Fruit fly (Drosophila melanogaster) S2 (cell line): ENCODE measurements around the gene squ.

ENCODE experiments used
- CG8478 ChIP-seq: fragments of >200 bp; optimal IDR thresholded peaks from 2 replicates; lab custom pipeline; 2018
- CTCF ChIP-seq, 2 experiments: fragments of >200 bp; optimal IDR thresholded peaks; 2 replicates each; lab custom pipeline; 2018

squ gene

DNA sequence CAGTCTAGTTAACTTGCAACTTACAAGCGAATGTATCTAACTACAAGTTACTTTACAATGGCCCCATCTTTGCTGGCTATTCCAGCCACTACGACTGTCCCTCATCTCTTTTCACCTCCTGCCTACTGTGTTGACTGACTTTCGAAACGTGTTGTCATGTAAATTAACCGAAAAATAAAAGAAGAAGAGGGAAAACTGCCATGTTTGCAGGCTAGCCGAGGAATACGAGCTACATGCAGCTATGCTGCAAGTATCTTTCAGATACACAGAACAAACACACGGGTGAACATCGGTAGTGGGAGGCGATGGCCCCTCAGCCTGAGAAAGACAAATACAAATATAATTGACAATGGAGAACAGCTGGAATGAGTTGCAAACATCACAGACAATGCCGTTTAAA, 30.8 kb downstream of the squ start:
- TF ChIP-seq CG8478 (lab: Kevin White, UChicago) (no peak), CTCF (optimal IDR thresholded peaks at IDR 0.05; lab: Kevin White, UChicago) (no peak)

DNA sequence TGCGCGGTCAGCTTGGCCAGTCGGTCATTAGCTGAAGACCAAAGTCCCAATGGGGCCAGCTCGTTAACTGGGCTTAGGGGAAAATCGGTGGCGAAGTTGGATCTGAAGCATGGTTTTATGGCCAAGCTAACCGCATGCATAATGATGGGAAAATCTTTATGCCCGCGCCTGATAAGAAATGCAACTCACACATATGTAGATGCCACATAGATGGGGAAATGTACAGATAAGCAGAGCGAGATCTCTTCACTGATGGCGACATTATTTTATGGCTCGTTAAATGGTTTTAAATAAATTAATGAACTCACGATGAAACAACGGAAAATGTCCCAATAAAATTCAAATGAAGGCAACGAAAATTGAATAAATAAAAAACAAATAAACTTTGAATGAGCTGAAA, 32.0 kb downstream of the squ start:
- TF ChIP-seq CG8478 (lab: Kevin White, UChicago) (no peak), CTCF (optimal IDR thresholded peaks at IDR 0.05; lab: Kevin White, UChicago) (no peak)

DNA sequence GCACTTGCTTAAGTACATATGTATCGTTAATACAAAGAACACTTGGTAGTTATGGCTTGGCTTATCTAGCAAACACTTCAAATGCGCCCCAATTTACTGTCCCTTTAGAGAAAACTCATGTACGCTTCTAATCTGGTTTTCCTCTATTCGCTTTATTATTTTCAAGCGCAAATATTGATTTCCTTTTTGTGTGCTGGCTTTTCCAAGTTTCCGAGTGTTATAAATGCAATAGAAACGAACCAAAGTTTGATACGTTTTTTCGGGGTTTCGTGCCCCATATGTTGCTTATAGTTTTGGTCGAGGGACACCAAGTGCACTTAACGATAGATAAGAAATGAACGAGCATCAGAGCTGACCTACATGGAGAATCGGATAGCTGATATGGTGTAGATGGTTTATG, 34.1 kb downstream of the squ start:
- TF ChIP-seq CG8478 (lab: Kevin White, UChicago) (no peak), CTCF (optimal IDR thresholded peaks at IDR 0.05; lab: Kevin White, UChicago) (no peak)

DNA sequence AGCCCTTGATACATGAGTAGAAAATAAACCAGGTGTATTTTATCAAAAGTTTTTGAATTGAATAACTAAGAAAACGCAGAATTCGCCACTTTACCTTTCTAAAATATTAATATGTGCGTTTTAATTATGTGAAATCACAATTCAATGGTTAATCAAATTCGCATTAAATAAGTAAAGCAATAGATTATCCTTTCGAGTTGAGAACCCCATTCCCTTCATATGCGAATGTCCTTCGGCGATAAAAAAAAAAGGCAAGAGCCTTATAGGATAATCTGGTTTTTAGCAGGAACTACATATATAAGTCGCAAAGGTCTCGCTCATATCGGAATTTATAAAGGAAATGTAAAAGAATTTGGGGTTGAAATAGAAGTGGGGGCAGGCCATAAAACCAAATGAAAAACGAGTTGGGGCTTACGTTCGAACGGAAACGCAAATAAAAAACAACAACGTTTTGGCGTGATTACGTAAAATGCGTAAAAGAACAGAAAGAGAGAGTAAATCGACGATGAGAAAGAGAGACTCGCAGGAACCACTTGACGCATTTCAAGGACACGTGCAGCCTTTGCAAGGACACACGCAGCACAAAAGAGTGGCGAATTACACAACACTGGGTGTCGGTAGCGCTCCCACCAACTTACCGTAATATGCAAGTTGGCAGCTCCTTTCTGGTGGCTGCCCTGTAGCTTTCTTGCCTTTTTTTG, 35.4 kb downstream of the squ start:
- no peak for TF ChIP-seq CG8478 (lab: Kevin White, UChicago)
- TF ChIP-seq CTCF (optimal IDR thresholded peaks at IDR 0.05; lab: Kevin White, UChicago), result no peak

DNA sequence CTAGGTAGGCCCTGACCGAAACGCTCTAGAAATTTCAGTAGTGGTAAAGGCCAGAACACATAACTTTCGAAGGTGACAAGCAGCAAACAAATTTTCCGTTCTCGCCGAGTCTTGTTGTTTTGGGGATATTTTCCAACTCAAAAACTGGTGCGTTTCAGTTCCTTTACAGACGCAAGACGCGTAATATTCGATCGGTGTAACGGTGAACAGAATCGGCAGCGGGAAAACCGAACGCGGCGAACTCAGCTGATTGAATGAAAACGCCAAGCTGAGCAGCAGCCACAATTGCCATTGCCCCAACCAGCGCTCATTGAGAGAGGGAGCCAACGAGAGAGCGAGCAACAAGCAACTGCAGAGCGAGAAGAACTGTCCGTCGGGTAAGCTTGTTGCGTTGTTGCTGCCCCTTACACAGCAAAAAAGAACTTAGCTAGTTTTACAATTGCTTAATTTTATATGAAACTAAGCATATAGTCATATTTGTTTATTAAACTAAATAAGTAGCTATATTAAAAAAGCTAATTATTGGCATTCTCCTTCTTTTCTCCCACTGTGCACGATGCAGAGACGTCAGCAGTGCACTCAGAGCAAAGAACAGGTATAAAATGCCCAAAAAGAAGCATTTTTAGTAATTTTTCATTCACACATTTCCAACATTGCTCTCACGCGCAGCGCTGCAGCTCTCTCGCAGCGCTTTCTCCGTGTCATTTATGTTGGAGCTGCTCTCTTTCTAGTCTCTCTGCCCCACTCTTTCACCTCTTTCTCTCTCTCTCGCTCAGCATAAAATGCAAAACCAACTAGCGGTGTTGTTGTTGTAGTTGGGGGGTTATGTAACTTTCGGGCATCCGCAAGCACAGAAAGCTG, 36.2 kb downstream of the squ start, which contains the start of the genes Cyt-c-d and CG31808:
Cyt-c-d (plus strand) TSS at position 51 of the 861 bp plus-strand sequence.
CG31808 (minus strand) TSS at position 355 of the 861 bp plus-strand sequence.
- TF ChIP-seq CTCF (optimal IDR thresholded peaks at IDR 0.05; lab: Kevin White, UChicago), result no peak
- no peak for TF ChIP-seq CG8478 (lab: Kevin White, UChicago)

DNA sequence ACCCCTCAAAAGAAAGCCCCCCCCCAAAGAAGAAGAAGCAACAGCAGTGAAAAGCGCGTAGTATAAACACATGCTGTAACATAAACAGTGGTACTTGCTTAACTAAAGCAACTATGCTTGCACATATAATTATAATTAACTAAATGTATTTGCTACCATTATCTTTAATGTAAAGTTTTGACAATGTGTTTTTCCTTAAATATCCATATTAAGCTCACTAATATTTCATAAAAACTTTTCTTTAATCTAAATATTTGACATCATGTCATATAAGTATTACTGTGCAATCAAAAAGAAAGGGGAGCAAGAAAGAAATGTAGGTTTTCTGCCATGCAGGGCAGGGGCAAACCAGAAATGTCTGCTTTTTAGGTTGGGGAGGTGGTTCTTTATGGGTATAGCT, 36.9 kb downstream of the squ start:
- TF ChIP-seq CTCF (optimal IDR thresholded peaks at IDR 0.05; lab: Kevin White, UChicago) (no peak), CG8478 (lab: Kevin White, UChicago) (no peak)

DNA sequence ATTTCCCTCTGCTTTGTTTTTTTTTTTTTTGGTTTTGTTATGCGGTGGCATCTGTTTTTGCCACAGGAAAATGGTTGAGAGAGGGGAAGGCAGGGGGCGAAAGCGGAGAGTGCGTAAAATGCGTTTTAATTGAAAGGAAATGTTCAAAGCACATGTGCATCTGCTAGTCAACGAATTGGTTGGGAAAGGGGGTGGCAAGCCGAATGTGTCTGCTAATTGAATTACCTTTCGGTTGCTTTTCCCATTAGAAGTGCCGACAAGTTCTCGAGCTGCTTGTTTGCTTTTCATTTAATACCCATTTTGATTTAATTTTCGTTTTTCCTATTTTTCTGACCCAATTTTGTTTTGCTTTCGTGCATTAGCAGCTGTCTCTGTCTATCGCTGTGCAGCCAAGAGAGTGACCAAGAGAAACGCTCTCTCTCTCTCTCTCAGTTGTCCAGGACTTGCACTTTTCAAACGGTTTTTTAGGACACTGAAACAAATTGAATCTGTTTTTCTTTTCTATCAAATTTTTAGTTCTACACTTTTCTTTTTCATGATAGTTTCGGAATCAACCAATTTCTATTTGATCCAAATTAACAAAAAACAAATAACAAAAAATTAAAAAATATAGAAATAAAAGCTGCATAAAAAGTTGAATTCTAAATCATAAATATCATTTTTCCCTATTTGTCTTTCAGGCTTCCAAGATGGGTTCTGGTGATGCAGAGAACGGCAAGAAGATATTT, 38.8 kb downstream of the squ start:
- no peak for TF ChIP-seq CG8478 (lab: Kevin White, UChicago)
- TF ChIP-seq CTCF (optimal IDR thresholded peaks at IDR 0.05; lab: Kevin White, UChicago), result no peak

DNA sequence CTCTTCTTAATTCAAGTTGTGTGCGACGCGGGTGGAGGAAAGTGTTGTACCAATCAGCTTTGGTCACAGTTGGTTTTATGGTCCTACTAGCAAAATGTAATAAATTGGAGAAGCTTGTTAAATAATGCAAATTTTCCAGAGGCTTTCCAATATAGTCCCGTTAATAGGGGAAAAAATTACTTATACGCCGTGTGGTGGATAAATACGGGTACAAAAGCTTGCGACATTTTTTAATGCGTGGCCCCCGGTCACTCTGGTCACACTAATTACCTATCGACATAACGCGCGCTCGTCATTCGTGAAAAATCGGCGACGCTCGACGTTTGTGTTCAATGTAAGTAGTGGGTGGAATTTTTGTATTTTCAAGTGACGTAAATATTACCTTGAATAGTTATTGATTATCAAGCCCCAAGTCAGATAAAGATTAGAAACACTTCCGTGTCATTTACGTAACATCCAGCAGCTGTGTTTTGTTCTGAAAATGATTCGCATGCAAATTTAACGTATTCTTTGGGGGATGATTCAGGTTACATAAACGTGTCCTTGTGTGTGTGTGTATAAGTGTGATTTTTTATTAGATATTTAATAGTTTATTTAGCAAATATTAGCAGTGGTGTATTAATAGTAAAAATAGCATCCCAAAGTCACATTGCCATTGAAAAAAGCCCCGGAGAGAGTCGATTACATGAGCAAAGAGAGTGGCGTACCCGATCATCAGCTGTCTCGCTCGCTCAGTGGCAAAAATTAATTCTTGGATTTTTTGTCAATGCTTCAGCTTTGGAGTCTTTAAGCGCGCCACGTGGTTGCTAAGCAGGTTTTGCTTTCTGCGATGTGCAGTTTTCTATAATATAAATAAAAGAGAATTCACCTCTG, 40.0 kb downstream of the squ start, which contains the start of gene Cyt-c-p:
Cyt-c-p (plus strand) TSS at position 290 of the 873 bp plus-strand sequence.
- TF ChIP-seq CTCF (optimal IDR thresholded peaks at IDR 0.05; lab: Kevin White, UChicago), result no peak
- TF ChIP-seq CG8478 (lab: Kevin White, UChicago), result no peak

DNA sequence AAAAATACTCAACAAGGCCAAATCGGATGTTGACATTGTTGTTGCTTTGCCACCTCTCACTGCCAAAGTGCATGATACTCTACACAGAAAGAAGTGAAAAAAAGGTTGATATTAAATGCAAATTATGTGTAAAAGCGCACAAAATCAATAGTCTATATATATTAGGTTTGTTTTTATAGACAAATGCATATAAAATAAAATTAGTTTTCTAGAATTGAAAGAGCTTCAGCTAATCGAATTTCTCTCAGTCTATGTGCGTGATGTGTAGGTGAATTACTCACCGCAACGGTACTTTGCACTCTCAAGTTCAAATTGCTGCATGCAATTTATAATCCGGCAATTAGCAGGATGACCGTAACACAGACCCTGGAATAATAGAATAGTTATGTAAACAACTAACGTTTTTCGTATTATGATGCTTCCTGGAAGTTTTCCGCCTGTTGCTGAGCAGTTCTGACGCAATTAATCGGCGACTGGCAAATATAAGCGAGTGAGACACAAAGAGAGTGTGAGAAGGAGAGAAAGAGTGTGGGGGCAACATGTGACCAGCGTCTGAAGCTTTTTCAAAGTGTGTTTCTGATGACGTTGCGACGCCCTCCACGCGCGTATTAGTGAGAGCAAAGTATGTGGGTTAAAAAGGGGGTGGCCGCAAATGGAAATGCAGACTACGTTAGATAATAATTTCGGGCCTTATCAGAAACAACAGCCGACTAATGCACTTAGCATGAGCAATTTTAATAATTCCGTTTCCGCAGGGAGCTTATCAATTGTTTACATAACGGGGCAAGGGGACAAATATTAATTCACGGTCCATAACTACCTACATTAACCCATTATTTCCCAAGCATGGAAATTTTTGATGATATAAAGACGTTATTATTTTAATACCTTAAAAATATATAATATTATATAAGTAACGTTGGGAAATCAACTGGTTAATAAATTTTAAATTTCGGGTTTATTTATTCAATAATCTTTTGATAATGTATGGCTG, 41.1 kb downstream of the squ start:
- TF ChIP-seq CTCF (optimal IDR thresholded peaks at IDR 0.05; lab: Kevin White, UChicago) (no peak), CG8478 (lab: Kevin White, UChicago) (no peak)

DNA sequence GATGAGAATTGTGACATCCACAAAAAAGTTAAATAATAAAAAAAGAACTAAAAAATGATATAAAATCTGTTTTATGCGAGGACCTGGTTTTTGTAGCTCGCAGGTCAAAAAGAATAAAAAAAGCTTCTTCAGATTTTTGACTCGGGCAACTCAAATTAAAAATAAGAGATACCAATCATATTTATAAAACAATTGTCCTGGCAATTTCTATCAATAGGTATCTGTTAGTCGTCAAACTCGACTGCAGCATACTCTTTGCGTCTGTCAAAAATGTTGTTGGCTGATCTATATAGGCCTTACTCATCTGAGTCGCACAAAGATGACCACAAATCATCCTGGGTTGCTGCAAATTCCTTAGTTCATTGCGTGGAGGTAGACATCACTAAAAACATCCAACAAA, 42.7 kb downstream of the squ start:
- no peak for TF ChIP-seq CTCF (optimal IDR thresholded peaks at IDR 0.05; lab: Kevin White, UChicago)
- no peak for TF ChIP-seq CG8478 (lab: Kevin White, UChicago)

DNA sequence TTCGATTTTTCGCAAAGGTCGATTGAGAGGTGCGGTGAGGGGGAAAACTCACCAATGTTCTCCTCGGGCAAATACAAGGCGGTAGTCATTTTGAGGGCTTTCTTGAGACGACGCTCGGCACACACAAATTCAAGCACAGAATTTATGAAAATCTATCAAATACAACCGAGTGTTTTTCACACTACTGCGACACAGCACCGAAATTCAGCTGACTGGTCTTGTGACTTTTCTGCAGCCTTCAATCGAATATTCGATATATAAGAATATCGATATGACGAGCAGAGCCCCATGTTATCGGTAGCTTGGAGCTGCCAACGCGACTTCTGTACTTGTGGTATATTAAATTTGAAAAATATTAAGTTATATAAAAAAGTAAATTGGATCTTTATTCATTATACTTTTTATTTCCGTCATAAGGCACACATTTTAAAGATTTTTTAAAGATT, 47.7 kb downstream of the squ start, which contains the start of gene VhaSFD:
VhaSFD (minus strand) TSS at position 249 of the 446 bp plus-strand sequence.
- TF ChIP-seq CG8478 (lab: Kevin White, UChicago) (no peak), CTCF (optimal IDR thresholded peaks at IDR 0.05; lab: Kevin White, UChicago) (no peak)

DNA sequence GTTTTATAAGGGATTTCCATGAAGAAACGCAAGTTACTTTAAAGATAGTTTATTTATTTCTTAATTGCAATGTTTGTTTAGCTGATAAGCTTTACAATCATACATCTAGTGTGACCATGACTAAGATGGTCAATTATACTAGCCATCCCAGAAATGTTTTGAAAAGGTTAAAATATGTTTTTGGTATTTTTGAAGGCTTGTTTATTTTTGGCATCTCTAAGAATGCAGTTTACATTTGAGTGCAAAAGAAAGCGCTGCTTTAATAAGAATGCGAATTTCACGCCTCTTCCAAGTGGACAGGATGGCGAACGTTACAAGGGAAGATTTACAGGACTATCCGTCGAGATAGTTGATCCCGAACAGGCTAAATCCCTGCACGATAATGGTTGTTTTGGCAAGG, 49.7 kb downstream of the squ start, which contains the start of gene Tsen2:
Tsen2 (plus strand) TSS at position 222 of the 400 bp plus-strand sequence.
- TF ChIP-seq CG8478 (lab: Kevin White, UChicago) (no peak), CTCF (optimal IDR thresholded peaks at IDR 0.05; lab: Kevin White, UChicago) (no peak)
